Worm (Caenorhabditis elegans) whole organism, L1 larva: ENCODE results near the gene acp-5.

Experiments used
- C04F5.9 ChIP-seq: sonication (generic microtip); optimal IDR thresholded peaks from 2 replicates; lab custom pipeline; 2016; ENCODE audit warnings: missing genetic modification characterization, missing compliant biosample characterization
- C34B4.2 ChIP-seq: sonication (generic microtip); optimal IDR thresholded peaks from 2 replicates; lab custom pipeline; 2017; ENCODE audit warnings: mild to moderate bottlenecking, missing genetic modification characterization, missing compliant biosample characterization
- F16B12.6 ChIP-seq: fragments of 150-350 bp; optimal IDR thresholded peaks from 2 replicates; lab custom pipeline; 2014; ENCODE audit warnings: missing biosample characterization, missing genetic modification characterization
- aly-2 ChIP-seq: fragments of 150-350 bp; optimal IDR thresholded peaks from 2 replicates; lab custom pipeline; 2014; ENCODE audit warnings: missing biosample characterization, missing genetic modification characterization
- ama-1 ChIP-seq: fragments of 150-350 bp; optimal IDR thresholded peaks from 2 replicates; lab custom pipeline; 2014
- ceh-8 ChIP-seq: fragments of 200-800 bp; sonication (Bioruptor generic); optimal IDR thresholded peaks from 2 replicates; lab custom pipeline; 2018; ENCODE audit warnings: mild to moderate bottlenecking, missing genetic modification characterization, moderate library complexity, missing compliant biosample characterization
- ceh-88 ChIP-seq: fragments of 200-800 bp; sonication (Bioruptor generic); IDR thresholded peaks from 2 replicates; pipeline ENCODE4 v1.3.6; 2022; ENCODE audit warnings: missing genetic modification characterization, missing compliant biosample characterization
- ces-1 ChIP-seq: fragments of 150-350 bp; optimal IDR thresholded peaks from 2 replicates; lab custom pipeline; 2014; ENCODE audit warnings: missing biosample characterization, missing genetic modification reagents, missing genetic modification characterization
- dpl-1 ChIP-seq, 3 experiments: fragments of 150-350 bp in 2 of 3; sonication (generic microtip) in 1 of 3; optimal IDR thresholded peaks; 2 replicates each; lab custom pipeline; 2014 to 2017; ENCODE audit warnings: missing biosample characterization in 3 of 3, missing genetic modification characterization in 3 of 3, missing genetic modification reagents in 3 of 3
- dsc-1 ChIP-seq: sonication (generic microtip); optimal IDR thresholded peaks from 2 replicates; lab custom pipeline; 2016; ENCODE audit warnings: mild to moderate bottlenecking, missing genetic modification characterization, missing compliant biosample characterization
- efl-1 ChIP-seq, 4 experiments: fragments of 150-350 bp; optimal IDR thresholded peaks in 3 of 4; peaks in 1 of 4; 1 replicate in 1 of 4; 2 replicates in 3 of 4; lab custom pipeline; 2014; ENCODE audit warnings: missing biosample characterization in 2 of 4, missing genetic modification characterization in 2 of 4, missing genetic modification reagents in 2 of 4
- egl-13 ChIP-seq: sonication (generic microtip); optimal IDR thresholded peaks from 2 replicates; lab custom pipeline; 2016; ENCODE audit warnings: missing genotype, missing genetic modification reagents, missing genetic modification characterization, missing compliant biosample characterization
- egl-27 ChIP-seq, 2 experiments: fragments of 150-350 bp in 1 of 2; sonication (generic microtip); optimal IDR thresholded peaks; 3 replicates each; lab custom pipeline; 2017 to 2018; ENCODE audit warnings: missing biosample characterization in 2 of 2, missing genetic modification characterization in 2 of 2, missing genetic modification reagents in 2 of 2
- elt-2 ChIP-seq: sonication (generic microtip); optimal IDR thresholded peaks from 2 replicates; lab custom pipeline; 2016; ENCODE audit warnings: missing genetic modification characterization, mild to moderate bottlenecking, inconsistent platforms, missing compliant biosample characterization, missing genetic modification reagents
- fkh-10 ChIP-seq: sonication (generic microtip); optimal IDR thresholded peaks from 2 replicates; lab custom pipeline; 2017; ENCODE audit warnings: missing biosample characterization, missing genetic modification reagents, missing genetic modification characterization
- fkh-4 ChIP-seq: sonication (generic microtip); optimal IDR thresholded peaks from 2 replicates; lab custom pipeline; 2016; ENCODE audit warnings: missing compliant biosample characterization, missing genetic modification characterization, borderline replicate concordance
- fkh-8 ChIP-seq: sonication (generic microtip); optimal IDR thresholded peaks from 2 replicates; lab custom pipeline; 2016; ENCODE audit warnings: mild to moderate bottlenecking, missing genetic modification characterization, missing compliant biosample characterization
- fos-1 ChIP-seq: fragments of 150-350 bp; optimal IDR thresholded peaks from 2 replicates; lab custom pipeline; 2014; ENCODE audit warnings: missing biosample characterization, missing genetic modification characterization
- grh-1 ChIP-seq: fragments of 200-800 bp; sonication (Bioruptor generic); IDR thresholded peaks from 2 replicates; pipeline ENCODE4 v1.3.6; 2022; ENCODE audit warnings: missing genetic modification reagents, missing genetic modification characterization, missing compliant biosample characterization
- irx-1 ChIP-seq: sonication (generic microtip); optimal IDR thresholded peaks from 2 replicates; lab custom pipeline; 2016; ENCODE audit warnings: missing genetic modification characterization, missing compliant biosample characterization
- isw-1 ChIP-seq: fragments of 200-800 bp; sonication (Bioruptor generic); IDR thresholded peaks from 2 replicates; pipeline ENCODE4 v1.3.6; 2022; ENCODE audit warnings: missing genetic modification characterization, missing compliant biosample characterization
- lin-13 ChIP-seq: fragments of 150-350 bp; optimal IDR thresholded peaks from 2 replicates; lab custom pipeline; 2014; ENCODE audit warnings: missing biosample characterization, missing genetic modification reagents, missing genetic modification characterization
- lin-14 ChIP-seq: fragments of 200-800 bp; sonication (Bioruptor generic); optimal IDR thresholded peaks from 2 replicates; lab custom pipeline; 2018; ENCODE audit warnings: mild to moderate bottlenecking, missing genetic modification characterization, moderate library complexity, missing compliant biosample characterization
- lin-15B ChIP-seq: fragments of 150-350 bp; sonication (generic microtip); optimal IDR thresholded peaks from 3 replicates; lab custom pipeline; 2014; ENCODE audit warnings: missing biosample characterization, missing genetic modification characterization
- lin-35 ChIP-seq, 2 experiments: fragments of 150-350 bp; optimal IDR thresholded peaks; 2 replicates each; lab custom pipeline; 2014; ENCODE audit warnings: missing biosample characterization in 2 of 2, missing genetic modification characterization in 2 of 2, missing genetic modification reagents in 2 of 2
- mab-9 ChIP-seq: fragments of 200-800 bp; sonication (Bioruptor generic); IDR thresholded peaks from 2 replicates; pipeline ENCODE4 v1.3.6; 2022; ENCODE audit warnings: missing genetic modification reagents, missing genetic modification characterization, missing compliant biosample characterization
- mdl-1 ChIP-seq, 2 experiments: fragments of 150-350 bp; optimal IDR thresholded peaks; 2 replicates each; lab custom pipeline; 2014 to 2017; ENCODE audit warnings: missing biosample characterization in 2 of 2, missing genetic modification characterization in 2 of 2, inconsistent platforms in 1 of 2
- nhr-11 ChIP-seq: fragments of 150-350 bp; optimal IDR thresholded peaks from 2 replicates; lab custom pipeline; 2014; ENCODE audit warnings: missing biosample characterization, missing genetic modification characterization
- nhr-12 ChIP-seq: sonication (generic microtip); optimal IDR thresholded peaks from 2 replicates; lab custom pipeline; 2017; ENCODE audit warnings: missing biosample characterization, missing genetic modification characterization
- nhr-20 ChIP-seq: sonication (generic microtip); optimal IDR thresholded peaks from 2 replicates; lab custom pipeline; 2016; ENCODE audit warnings: mild to moderate bottlenecking, missing genetic modification characterization, missing compliant biosample characterization
- nhr-237 ChIP-seq: fragments of 150-350 bp; optimal IDR thresholded peaks from 2 replicates; lab custom pipeline; 2014; ENCODE audit warnings: missing biosample characterization, missing genetic modification characterization
- nhr-28 ChIP-seq: fragments of 150-350 bp; optimal IDR thresholded peaks from 2 replicates; lab custom pipeline; 2014; ENCODE audit warnings: missing biosample characterization, missing genetic modification characterization
- nhr-47 ChIP-seq: sonication (generic microtip); optimal IDR thresholded peaks from 2 replicates; lab custom pipeline; 2016; ENCODE audit warnings: mild to moderate bottlenecking, missing genetic modification characterization, moderate library complexity, missing compliant biosample characterization
- nhr-71 ChIP-seq: sonication (generic microtip); optimal IDR thresholded peaks from 2 replicates; lab custom pipeline; 2016; ENCODE audit warnings: mild to moderate bottlenecking, missing genetic modification characterization, moderate library complexity, missing compliant biosample characterization
- nhr-76 ChIP-seq: sonication (generic microtip); optimal IDR thresholded peaks from 2 replicates; lab custom pipeline; 2017; ENCODE audit warnings: missing biosample characterization, missing genetic modification characterization
- nhr-85 ChIP-seq: sonication (generic microtip); peaks from one replicate; lab custom pipeline; 2016; ENCODE audit warnings: missing genetic modification characterization, inconsistent platforms, missing compliant biosample characterization
- pag-3 ChIP-seq: sonication (generic microtip); optimal IDR thresholded peaks from 2 replicates; lab custom pipeline; 2017; ENCODE audit warnings: missing genetic modification characterization, mild to moderate bottlenecking, missing compliant biosample characterization, antibody characterized with exemption, borderline replicate concordance; ENCODE audit not compliant: insufficient read depth
- sox-4 ChIP-seq: sonication (generic microtip); optimal IDR thresholded peaks from 2 replicates; lab custom pipeline; 2016; ENCODE audit warnings: missing genetic modification characterization, missing compliant biosample characterization
- swsn-7 ChIP-seq: sonication (generic microtip); optimal IDR thresholded peaks from 2 replicates; lab custom pipeline; 2016; ENCODE audit warnings: missing genetic modification characterization, missing compliant biosample characterization
- tbx-2 ChIP-seq: sonication (generic microtip); optimal IDR thresholded peaks from 2 replicates; lab custom pipeline; 2016; ENCODE audit warnings: missing genetic modification characterization, missing compliant biosample characterization
- tlp-1 ChIP-seq: fragments of 150-350 bp; optimal IDR thresholded peaks from 2 replicates; lab custom pipeline; 2014; ENCODE audit warnings: missing biosample characterization, missing genetic modification characterization
- unc-130 ChIP-seq: fragments of 150-350 bp; optimal IDR thresholded peaks from 2 replicates; lab custom pipeline; 2017; ENCODE audit warnings: missing biosample characterization, missing genetic modification characterization, inconsistent platforms
- unc-30 ChIP-seq: sonication (generic microtip); optimal IDR thresholded peaks from 2 replicates; lab custom pipeline; 2017; ENCODE audit warnings: missing biosample characterization, missing genetic modification characterization
- unc-62 ChIP-seq: fragments of 150-350 bp; optimal IDR thresholded peaks from 2 replicates; lab custom pipeline; 2014; ENCODE audit warnings: missing biosample characterization, missing genetic modification reagents, missing genetic modification characterization
- unc-86 ChIP-seq: sonication (generic microtip); optimal IDR thresholded peaks from 2 replicates; lab custom pipeline; 2016; ENCODE audit warnings: missing genetic modification characterization, missing compliant biosample characterization
- zip-4 ChIP-seq: fragments of 200-800 bp; sonication (Bioruptor generic); optimal IDR thresholded peaks from 2 replicates; lab custom pipeline; 2018; ENCODE audit warnings: mild to moderate bottlenecking, missing genetic modification characterization, moderate library complexity, missing compliant biosample characterization
- ztf-11 ChIP-seq, 2 experiments: sonication (generic microtip); optimal IDR thresholded peaks; 2 replicates each; lab custom pipeline; 2016 to 2017; ENCODE audit warnings: missing genetic modification characterization in 2 of 2, missing biosample characterization in 1 of 2, missing compliant biosample characterization in 1 of 2
- ztf-4 ChIP-seq: fragments of 150-350 bp; optimal IDR thresholded peaks from 2 replicates; lab custom pipeline; 2014; ENCODE audit warnings: missing biosample characterization, missing genetic modification characterization

The acp-5 gene

ce11 chrX:5794432-5794831 is 34.8 kb upstream of the acp-5 start:
- no peak for TF ChIP-seq fkh-4 (tag; lab: Kevin White, UChicago)
- TF ChIP-seq irx-1 = no peak
- no peak for TF ChIP-seq unc-30 (tag; lab: Kevin White, UChicago)
- no peak for TF ChIP-seq ama-1 (lab: Kevin White, UChicago)
- TF ChIP-seq aly-2 (tag; lab: Kevin White, UChicago) = no peak
- TF ChIP-seq mdl-1 (tag; optimal IDR thresholded peaks at IDR 0.05; lab: Kevin White, UChicago) = no peak
- TF ChIP-seq dpl-1 (GFP tag; optimal IDR thresholded peaks at IDR 0.05; lab: Kevin White, UChicago) = no peak
- no peak for TF ChIP-seq unc-86 (tag; lab: Kevin White, UChicago)
- TF ChIP-seq sox-4 = no peak
- TF ChIP-seq fos-1 (tag; lab: Kevin White, UChicago) = no peak
- no peak for TF ChIP-seq grh-1
- no peak for TF ChIP-seq F16B12.6 (tag; lab: Kevin White, UChicago)
- TF ChIP-seq C34B4.2 (tag; lab: Kevin White, UChicago) = no peak
- TF ChIP-seq ztf-11 (tag; optimal IDR thresholded peaks at IDR 0.05; lab: Kevin White, UChicago) = no peak
- no peak for TF ChIP-seq nhr-85 (tag; lab: Kevin White, UChicago)
- TF ChIP-seq, all 84 proteins: peak for 0

ce11 chrX:5798690-5799089 is 30.5 kb upstream of the acp-5 start, which contains the start of gene F46G11.4:
Gene F46G11.4 (minus strand): TSS chrX:5798790.
- TF ChIP-seq fkh-4 (tag; lab: Kevin White, UChicago) = no peak
- TF ChIP-seq aly-2 (tag; lab: Kevin White, UChicago) = no peak
- no peak for TF ChIP-seq pag-3 (tag; lab: Kevin White, UChicago)
- no peak for TF ChIP-seq nhr-20 (tag; lab: Kevin White, UChicago)
- TF ChIP-seq nhr-76 (tag; lab: Kevin White, UChicago) = no peak
- TF ChIP-seq nhr-12 (tag; lab: Kevin White, UChicago) = no peak
- TF ChIP-seq lin-13 = no peak
- no peak for TF ChIP-seq nhr-28
- TF ChIP-seq ceh-88 (GFP tag; lab: Robert Waterston, UW) = no peak
- no peak for TF ChIP-seq egl-27 (tag; optimal IDR thresholded peaks at IDR 0.05; lab: Kevin White, UChicago)
- no peak for TF ChIP-seq dsc-1
- TF ChIP-seq egl-13 (tag; lab: Kevin White, UChicago) = no peak
- no peak for TF ChIP-seq lin-15B (tag; lab: Kevin White, UChicago)
- TF ChIP-seq C04F5.9 (tag; lab: Kevin White, UChicago) = no peak
- TF ChIP-seq F16B12.6 (tag; lab: Kevin White, UChicago) = no peak
- no peak for TF ChIP-seq sox-4

- TF ChIP-seq fos-1 (tag; lab: Kevin White, UChicago) (no peak), nhr-71 (tag; lab: Kevin White, UChicago) (no peak), nhr-11 (tag; lab: Kevin White, UChicago) (no peak), fkh-10 (GFP tag; lab: Kevin White, UChicago) (peak; percentile 81), unc-62 (GFP tag; lab: Kevin White, UChicago) (no peak), efl-1 (optimal IDR thresholded peaks at IDR 0.05; lab: Kevin White, UChicago) (no peak), efl-1 (GFP tag; optimal IDR thresholded peaks at IDR 0.05 in 1 of 2; lab: Kevin White, UChicago) (no peak), egl-13 (tag; lab: Kevin White, UChicago) (no peak), zip-4 (GFP tag; lab: Kevin White, UChicago) (no peak), ces-1 (GFP tag; lab: Kevin White, UChicago) (peak; percentile 61), unc-30 (tag; lab: Kevin White, UChicago) (no peak), nhr-237 (tag; lab: Kevin White, UChicago) (no peak), swsn-7 (tag; lab: Kevin White, UChicago) (no peak), mab-9 (GFP tag; lab: Robert Waterston, UW) (no peak), lin-14 (GFP tag; lab: Kevin White, UChicago) (peak; percentile 76), grh-1 (no peak), tlp-1 (tag; lab: Kevin White, UChicago) (no peak), lin-35 (GFP tag; optimal IDR thresholded peaks at IDR 0.05; lab: Kevin White, UChicago) (no peak), elt-2 (tag; lab: Kevin White, UChicago) (no peak), tbx-2 (peak; percentile 22), egl-27 (tag; optimal IDR thresholded peaks at IDR 0.05; lab: Kevin White, UChicago) (no peak), isw-1 (peak; percentile 9; the same call in 1 of the 2 replicates), fkh-8 (peak; percentile 11), ceh-8 (peak; percentile 26), ztf-4 (tag; lab: Kevin White, UChicago) (no peak), pag-3 (tag; lab: Kevin White, UChicago) (no peak), unc-130 (tag; lab: Kevin White, UChicago) (no peak), dsc-1 (peak; percentile 90), ztf-11 (tag; optimal IDR thresholded peaks at IDR 0.05; lab: Kevin White, UChicago) (no peak), nhr-47 (tag; lab: Kevin White, UChicago) (peak; percentile 31), nhr-20 (tag; lab: Kevin White, UChicago) (no peak), F16B12.6 (tag; lab: Kevin White, UChicago) (no peak)
Observed at ce11 chrX:5799229-5799628, 30.0 kb upstream of the acp-5 start.
